Fruit fly (Drosophila melanogaster) whole organism, pupa: Measurements from ENCODE around the gene CG7140.

Source experiments
- CG10348 ChIP-seq: fragments of 200-800 bp; sonication (Bioruptor generic); IDR thresholded peaks from 2 replicates; pipeline ENCODE4 v1.3.6; 2022; ENCODE audit warnings: missing biosample characterization, missing genetic modification characterization
- CG12605 ChIP-seq: fragments of 200-800 bp; sonication (Bioruptor generic); IDR thresholded peaks from 2 replicates; pipeline ENCODE4 v1.3.6; 2022; ENCODE audit warnings: missing biosample characterization, missing genetic modification characterization
- CG14655 ChIP-seq: fragments of 200-800 bp; sonication (Bioruptor generic); optimal IDR thresholded peaks from 3 replicates; lab custom pipeline; 2017; ENCODE audit warnings: mild to moderate bottlenecking, missing biosample characterization, missing genetic modification reagents, missing genetic modification characterization
- CG32121 ChIP-seq: fragments of 200-800 bp; sonication (Bioruptor generic); IDR thresholded peaks from 2 replicates; pipeline ENCODE4 v1.3.6; 2022; ENCODE audit warnings: missing biosample characterization, missing genetic modification characterization
- CG8159 ChIP-seq: fragments of 200-800 bp; sonication (Bioruptor generic); optimal IDR thresholded peaks from 3 replicates; lab custom pipeline; 2018; ENCODE audit warnings: missing biosample characterization, mild to moderate bottlenecking, missing genetic modification characterization, moderate library complexity
- CG8301 ChIP-seq: fragments of 200-800 bp; sonication (Bioruptor generic); optimal IDR thresholded peaks from 2 replicates; lab custom pipeline; 2018; ENCODE audit warnings: missing biosample characterization, mild to moderate bottlenecking, missing genetic modification characterization
- D1 ChIP-seq: fragments of 200-800 bp; sonication (Bioruptor generic); optimal IDR thresholded peaks from 2 replicates; lab custom pipeline; 2018; ENCODE audit warnings: missing biosample characterization, mild to moderate bottlenecking, missing genetic modification characterization, moderate library complexity
- EcR ChIP-seq: fragments of 200-800 bp; sonication (Bioruptor generic); optimal IDR thresholded peaks from 3 replicates; lab custom pipeline; 2019; ENCODE audit warnings: missing biosample characterization, missing genetic modification characterization, mild to moderate bottlenecking, moderate library complexity, missing genetic modification reagents
- Pif1A ChIP-seq: fragments of 200-800 bp; sonication (Bioruptor generic); optimal IDR thresholded peaks from 3 replicates; lab custom pipeline; 2016; ENCODE audit warnings: missing biosample characterization, missing genetic modification characterization
- Pif1B ChIP-seq: fragments of 200-800 bp; sonication (Bioruptor generic); optimal IDR thresholded peaks from 3 replicates; lab custom pipeline; 2016; ENCODE audit warnings: missing biosample characterization, missing genetic modification characterization
- Snoo ChIP-seq: fragments of 200-800 bp; sonication (Bioruptor generic); optimal IDR thresholded peaks from 3 replicates; lab custom pipeline; 2017; ENCODE audit warnings: missing biosample characterization, mild to moderate bottlenecking, missing genetic modification characterization, inconsistent platforms

dm6 chr3L:22053343-22053742, 25.2 kb upstream of the CG7140 start:
- TF ChIP-seq D1, result no peak
- no peak for TF ChIP-seq Pif1B
- no peak for TF ChIP-seq CG14655
- TF ChIP-seq CG8159, result no peak
- TF ChIP-seq EcR (GFP tag; lab: Kevin White, UChicago), result no peak
- no peak for TF ChIP-seq CG12605 (GFP tag; lab: Robert Waterston, UW)
- TF ChIP-seq CG10348, result no peak
- no peak for TF ChIP-seq CG8301 (tag; lab: Kevin White, UChicago)
- TF ChIP-seq Snoo (tag; lab: Kevin White, UChicago), result no peak
- TF ChIP-seq CG32121 (GFP tag; lab: Robert Waterston, UW), result no peak
- no peak for TF ChIP-seq Pif1A (GFP tag; lab: Kevin White, UChicago)
